Fruit fly (Drosophila melanogaster): Measurements from ENCODE around the gene Nemp.

Nemp gene

DNA sequence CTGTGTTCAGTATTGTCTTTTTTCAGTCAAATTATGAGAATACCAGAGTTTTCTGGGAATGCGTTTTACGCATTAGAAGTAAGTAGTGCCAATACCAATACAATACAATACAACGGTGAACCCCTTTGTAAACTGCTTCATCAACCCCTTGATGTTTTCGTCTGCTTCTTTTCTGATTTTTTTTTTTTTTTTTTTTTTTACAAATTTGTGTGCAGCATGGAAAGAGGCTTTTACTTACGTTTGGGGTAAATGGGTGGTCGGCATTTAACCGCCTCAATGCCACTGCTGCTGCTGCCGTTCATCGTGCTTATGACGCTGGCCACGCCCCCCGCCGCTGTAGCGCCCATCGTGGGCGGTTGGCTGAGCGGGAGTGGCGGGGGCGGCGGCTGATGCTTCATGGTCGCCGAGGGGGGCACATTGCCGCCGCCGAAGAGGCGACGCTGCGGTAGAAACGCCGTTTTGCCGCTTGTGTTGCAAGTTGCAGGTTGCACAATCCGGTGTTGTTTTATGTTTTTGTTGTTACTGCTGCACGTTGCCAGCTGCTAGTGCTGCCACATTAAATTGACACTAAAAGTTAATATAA lies 39.1 kb upstream of the Nemp start (continued):
- TF ChIP-seq CG18011 (GFP tag; optimal IDR thresholded peaks at IDR 0.05) (no peak), CG15696 (tag; optimal IDR thresholded peaks at IDR 0.05) (no peak), HmgZ (tag; optimal IDR thresholded peaks at IDR 0.05) (no peak), CG8478 (optimal IDR thresholded peaks at IDR 0.05) (no peak), CG9437 (GFP tag; optimal IDR thresholded peaks at IDR 0.05) (no peak), dm (GFP tag; optimal IDR thresholded peaks at IDR 0.05) (no peak), sisA (GFP tag; IDR thresholded peaks at IDR 0.05) (no peak), Chrac-16 (GFP tag; optimal IDR thresholded peaks at IDR 0.05) (no peak)

DNA sequence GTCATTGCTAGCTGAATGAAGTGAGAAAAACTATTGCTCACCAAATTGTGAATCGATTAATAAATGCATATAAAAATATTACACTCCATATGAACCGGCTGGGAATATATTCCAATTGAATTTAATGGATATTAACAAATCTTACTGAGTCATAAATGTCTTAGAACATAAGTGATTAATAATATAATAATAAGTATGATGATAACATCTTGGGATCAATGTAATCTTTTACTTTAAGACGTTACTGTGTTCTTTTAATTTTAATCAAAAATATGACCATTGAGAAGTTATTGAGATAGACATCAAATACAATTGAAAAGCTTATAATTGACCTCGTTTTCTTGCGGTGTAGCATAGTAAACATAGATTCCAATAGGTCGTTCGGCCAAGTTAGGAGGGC lies 37.5 kb upstream of the Nemp start:
- TF ChIP-seq pros (GFP tag; optimal IDR thresholded peaks at IDR 0.05) = no peak
- TF ChIP-seq Atf6 (GFP tag; IDR thresholded peaks at IDR 0.05) = no peak
- TF ChIP-seq grau (tag; optimal IDR thresholded peaks at IDR 0.05) = peak; percentile 55
- TF ChIP-seq MTF-1 (GFP tag; optimal IDR thresholded peaks at IDR 0.05; ENCODE audit: borderline replicate concordance) = no peak
- no peak for TF ChIP-seq CG10267 (tag; optimal IDR thresholded peaks at IDR 0.05)
- peak; percentile 44 for TF ChIP-seq Sox102F (GFP tag; optimal IDR thresholded peaks at IDR 0.05)
- no peak for TF ChIP-seq CG1832 (GFP tag; optimal IDR thresholded peaks at IDR 0.05)
- no peak for TF ChIP-seq Ptx1 (GFP tag; IDR thresholded peaks at IDR 0.05)
- no peak for TF ChIP-seq vvl (GFP tag; IDR thresholded peaks at IDR 0.05)
- TF ChIP-seq CG7745 (tag; optimal IDR thresholded peaks at IDR 0.05) = no peak
- no peak for TF ChIP-seq cato (GFP tag; optimal IDR thresholded peaks at IDR 0.05; ENCODE audit: borderline replicate concordance)
- TF ChIP-seq insv (GFP tag; optimal IDR thresholded peaks at IDR 0.05) = no peak
- no peak for TF ChIP-seq gce (GFP tag; IDR thresholded peaks at IDR 0.05)
- no peak for TF ChIP-seq CG2116 (GFP tag; optimal IDR thresholded peaks at IDR 0.05)
- TF ChIP-seq zen2 (GFP tag; IDR thresholded peaks at IDR 0.05; ENCODE audit: partially characterized antibody) = no peak
- TF ChIP-seq CG10462 (GFP tag; optimal IDR thresholded peaks at IDR 0.05) = no peak
- TF ChIP-seq Ssrp (tag; optimal IDR thresholded peaks at IDR 0.05) = peak; percentile 17
- TF ChIP-seq klu (GFP tag; IDR thresholded peaks at IDR 0.05) = no peak
- TF ChIP-seq Sry-δ (GFP tag; optimal IDR thresholded peaks at IDR 0.05) = no peak
- TF ChIP-seq CG8765 (GFP tag; IDR thresholded peaks at IDR 0.05) = no peak
- no peak for TF ChIP-seq Atf3 (GFP tag; optimal IDR thresholded peaks at IDR 0.05)
- no peak for TF ChIP-seq emc (GFP tag; optimal IDR thresholded peaks at IDR 0.05)
- no peak for TF ChIP-seq CG8944 (GFP tag; optimal IDR thresholded peaks at IDR 0.05)
- no peak for TF ChIP-seq CG11085 (GFP tag; IDR thresholded peaks at IDR 0.05)
- TF ChIP-seq org-1 (GFP tag; optimal IDR thresholded peaks at IDR 0.05) = no peak
- no peak for TF ChIP-seq lbe (GFP tag; optimal IDR thresholded peaks at IDR 0.05)
- TF ChIP-seq CG11093 (GFP tag; IDR thresholded peaks at IDR 0.05) = no peak
- no peak for TF ChIP-seq zfh1 (GFP tag; IDR thresholded peaks at IDR 0.05)
- TF ChIP-seq pan (optimal IDR thresholded peaks at IDR 0.05) = no peak
- no peak for TF ChIP-seq pan (GFP tag; optimal IDR thresholded peaks at IDR 0.05 in 1 of 2, IDR thresholded peaks at IDR 0.05 in 1 of 2)
- peak; percentile 48 for TF ChIP-seq Hmr (GFP tag; optimal IDR thresholded peaks at IDR 0.05)
- TF ChIP-seq corto (GFP tag; optimal IDR thresholded peaks at IDR 0.05) = no peak
- TF ChIP-seq CG5180 (GFP tag; optimal IDR thresholded peaks at IDR 0.05) = no peak
- TF ChIP-seq crp (GFP tag; optimal IDR thresholded peaks at IDR 0.05) = no peak
- TF ChIP-seq CG13424 (tag; optimal IDR thresholded peaks at IDR 0.05) = peak; percentile 47
- TF ChIP-seq CG1024 (GFP tag; IDR thresholded peaks at IDR 0.05) = no peak
- no peak for TF ChIP-seq fu2 (GFP tag; optimal IDR thresholded peaks at IDR 0.05)
- TF ChIP-seq ems (GFP tag; optimal IDR thresholded peaks at IDR 0.05) = no peak
- TF ChIP-seq Hr78 (GFP tag; optimal IDR thresholded peaks at IDR 0.05) = peak in 1 of 2 experiments; percentile 57
- no peak for TF ChIP-seq cg (GFP tag; optimal IDR thresholded peaks at IDR 0.05)
- no peak for TF ChIP-seq CG16863 (GFP tag; optimal IDR thresholded peaks at IDR 0.05)
- no peak for TF ChIP-seq CG18764 (GFP tag; optimal IDR thresholded peaks at IDR 0.05)

Data from whole organism, embryonic.